Fruit fly (Drosophila melanogaster) whole organism, embryonic: ENCODE results near the gene UQCR-Q.

Experiments
- Abd-B ChIP-seq: fragments of 200-800 bp; sonication (Bioruptor generic); optimal IDR thresholded peaks from 2 replicates; lab custom pipeline; 2018; ENCODE audit warnings: missing biosample characterization, mild to moderate bottlenecking, missing genetic modification characterization, moderate library complexity
- Atf-2 ChIP-seq: fragments of 200-800 bp; sonication (Bioruptor generic); optimal IDR thresholded peaks from 2 replicates; lab custom pipeline; 2016; ENCODE audit warnings: missing biosample characterization, missing genetic modification characterization
- CG10147 ChIP-seq: fragments of 200-800 bp; sonication (Bioruptor generic); optimal IDR thresholded peaks from 2 replicates; lab custom pipeline; 2019; ENCODE audit warnings: missing biosample characterization, mild to moderate bottlenecking, missing genetic modification characterization, moderate library complexity
- CG13424 ChIP-seq: fragments of 200-800 bp; sonication (Bioruptor generic); optimal IDR thresholded peaks from 2 replicates; lab custom pipeline; 2019; ENCODE audit warnings: missing biosample characterization, mild to moderate bottlenecking, missing genetic modification characterization, moderate library complexity
- CG13624 ChIP-seq: fragments of 200-800 bp; sonication (Bioruptor generic); optimal IDR thresholded peaks from 2 replicates; lab custom pipeline; 2016; ENCODE audit warnings: missing biosample characterization, missing genetic modification characterization
- CG14965 ChIP-seq: fragments of 200-800 bp; sonication (Bioruptor generic); optimal IDR thresholded peaks from 2 replicates; lab custom pipeline; 2016; ENCODE audit warnings: missing biosample characterization, missing genetic modification characterization, borderline replicate concordance
- CG16779 ChIP-seq: fragments of 200-800 bp; sonication (Bioruptor generic); IDR thresholded peaks from 2 replicates; pipeline ENCODE4 v1.3.6; 2022; ENCODE audit warnings: missing biosample characterization, missing genetic modification characterization
- CG17912 ChIP-seq: fragments of 200-800 bp; sonication (Bioruptor generic); optimal IDR thresholded peaks from 2 replicates; lab custom pipeline; 2018; ENCODE audit warnings: missing biosample characterization, mild to moderate bottlenecking, missing genetic modification characterization
- CG2678 ChIP-seq: fragments of 200-800 bp; sonication (Bioruptor generic); optimal IDR thresholded peaks from 3 replicates; lab custom pipeline; 2019; ENCODE audit warnings: missing biosample characterization, mild to moderate bottlenecking, missing genetic modification characterization, moderate library complexity
- CG30403 ChIP-seq: fragments of 200-800 bp; sonication (Bioruptor generic); optimal IDR thresholded peaks from 3 replicates; lab custom pipeline; 2016; ENCODE audit warnings: missing biosample characterization, missing genetic modification characterization
- CG3407 ChIP-seq: fragments of 200-800 bp; sonication (Bioruptor generic); optimal IDR thresholded peaks from 2 replicates; lab custom pipeline; 2018; ENCODE audit warnings: missing biosample characterization, mild to moderate bottlenecking, missing genetic modification characterization
- CG4360 ChIP-seq: fragments of 200-800 bp; sonication (Bioruptor generic); IDR thresholded peaks from 2 replicates; pipeline ENCODE4 v1.3.6; 2022; ENCODE audit warnings: missing biosample characterization, missing genetic modification characterization
- CG4730 ChIP-seq: fragments of 200-800 bp; sonication (Bioruptor generic); IDR thresholded peaks from 2 replicates; pipeline ENCODE4 v1.3.6; 2022; ENCODE audit warnings: missing biosample characterization, missing genetic modification characterization
- CG6254 ChIP-seq: fragments of 200-800 bp; sonication (Bioruptor generic); optimal IDR thresholded peaks from 3 replicates; lab custom pipeline; 2017; ENCODE audit warnings: mild to moderate bottlenecking, missing biosample characterization, missing genetic modification reagents, missing genetic modification characterization
- CG7745 ChIP-seq: fragments of 200-800 bp; sonication (Bioruptor generic); optimal IDR thresholded peaks from 2 replicates; lab custom pipeline; 2018; ENCODE audit warnings: missing biosample characterization, mild to moderate bottlenecking, missing genetic modification characterization, moderate library complexity
- CG9876 ChIP-seq: fragments of 200-800 bp; sonication (Bioruptor generic); optimal IDR thresholded peaks from 2 replicates; lab custom pipeline; 2016; ENCODE audit warnings: missing biosample characterization, missing genetic modification characterization
- D19A ChIP-seq: fragments of 200-800 bp; optimal IDR thresholded peaks from 3 replicates; lab custom pipeline; 2019; ENCODE audit warnings: missing biosample characterization, mild to moderate bottlenecking, missing genetic modification characterization, moderate library complexity
- Dll ChIP-seq: fragments of 200-800 bp; sonication (Bioruptor generic); IDR thresholded peaks from 4 replicates; pipeline ENCODE4 v1.3.6; 2022; ENCODE audit warnings: missing biosample characterization, missing genetic modification characterization; ENCODE audit not compliant: partially characterized antibody
- Dp ChIP-seq: fragments of 200-800 bp; sonication (Bioruptor generic); optimal IDR thresholded peaks from 2 replicates; lab custom pipeline; 2018; ENCODE audit warnings: missing biosample characterization, mild to moderate bottlenecking, missing genetic modification characterization, moderate library complexity
- E2f1 ChIP-seq: fragments of 200-800 bp; sonication (Bioruptor generic); IDR thresholded peaks from 2 replicates; pipeline ENCODE4 v1.3.6; 2022; ENCODE audit warnings: missing biosample characterization, missing genetic modification characterization
- HmgD ChIP-seq: fragments of 200-800 bp; sonication (Bioruptor generic); optimal IDR thresholded peaks from 3 replicates; lab custom pipeline; 2016; ENCODE audit warnings: missing biosample characterization, missing genetic modification characterization
- Hmr ChIP-seq: fragments of 200-800 bp; sonication (Bioruptor generic); optimal IDR thresholded peaks from 3 replicates; lab custom pipeline; 2017; ENCODE audit warnings: mild to moderate bottlenecking, missing biosample characterization, missing genetic modification reagents, missing genetic modification characterization
- Pdp1 ChIP-seq, 2 experiments: fragments of 200-800 bp; sonication (Bioruptor generic); optimal IDR thresholded peaks; 3 replicates each; lab custom pipeline; 2016; ENCODE audit warnings: missing biosample characterization in 2 of 2, missing genetic modification characterization in 2 of 2, mild to moderate bottlenecking in 1 of 2, moderate library complexity in 1 of 2
- Sry-β ChIP-seq: fragments of 200-800 bp; sonication (Bioruptor generic); optimal IDR thresholded peaks from 2 replicates; lab custom pipeline; 2018; ENCODE audit warnings: missing biosample characterization, mild to moderate bottlenecking, missing genetic modification characterization, moderate library complexity
- Vsx1 ChIP-seq: fragments of 200-800 bp; sonication (Bioruptor generic); optimal IDR thresholded peaks from 2 replicates; lab custom pipeline; 2017; ENCODE audit warnings: missing biosample characterization, mild to moderate bottlenecking, missing genetic modification characterization, missing genetic modification reagents
- ac ChIP-seq: fragments of 200-800 bp; sonication (Bioruptor generic); optimal IDR thresholded peaks from 3 replicates; lab custom pipeline; 2017; ENCODE audit warnings: missing biosample characterization, mild to moderate bottlenecking, missing genetic modification characterization
- ap ChIP-seq: fragments of 200-800 bp; sonication (Bioruptor generic); IDR thresholded peaks from 2 replicates; pipeline ENCODE4 v1.3.6; 2022; ENCODE audit warnings: missing biosample characterization, missing genetic modification characterization
- ara ChIP-seq: fragments of 200-800 bp; sonication (Bioruptor generic); IDR thresholded peaks from 2 replicates; pipeline ENCODE4 v1.3.6; 2022; ENCODE audit warnings: missing biosample characterization, missing genetic modification characterization
- cg ChIP-seq: fragments of 200-800 bp; sonication (Bioruptor generic); optimal IDR thresholded peaks from 3 replicates; lab custom pipeline; 2019; ENCODE audit warnings: missing biosample characterization, mild to moderate bottlenecking, missing genetic modification characterization, moderate library complexity
- croc ChIP-seq: fragments of 200-800 bp; sonication (Bioruptor generic); conservative IDR thresholded peaks from 3 replicates; pipeline ENCODE4 v1.3.6; 2022; ENCODE audit warnings: missing biosample characterization, missing genetic modification characterization
- dan ChIP-seq: fragments of 200-800 bp; sonication (Bioruptor generic); IDR thresholded peaks from 2 replicates; pipeline ENCODE4 v1.3.6; 2022; ENCODE audit warnings: missing biosample characterization, missing genetic modification characterization
- danr ChIP-seq: fragments of 200-800 bp; sonication (Bioruptor generic); IDR thresholded peaks from 2 replicates; pipeline ENCODE4 v1.3.6; 2022; ENCODE audit warnings: missing biosample characterization, missing genetic modification characterization
- dpn ChIP-seq, 2 experiments: fragments of 200-800 bp; sonication (Bioruptor generic); optimal IDR thresholded peaks; 3 replicates each; lab custom pipeline; 2016; ENCODE audit warnings: missing biosample characterization in 2 of 2, missing genetic modification characterization in 2 of 2
- ems ChIP-seq: fragments of 200-800 bp; sonication (Bioruptor generic); optimal IDR thresholded peaks from 3 replicates; lab custom pipeline; 2016; ENCODE audit warnings: missing biosample characterization, missing genetic modification characterization
- ftz-f1 ChIP-seq: fragments of 200-800 bp; sonication (Bioruptor generic); optimal IDR thresholded peaks from 2 replicates; lab custom pipeline; 2016; ENCODE audit warnings: missing biosample characterization, missing genetic modification characterization
- hb ChIP-seq: fragments of 200-800 bp; sonication (Bioruptor generic); IDR thresholded peaks from 3 replicates; pipeline ENCODE4 v1.3.6; 2022; ENCODE audit warnings: missing biosample characterization, missing genetic modification characterization; ENCODE audit not compliant: partially characterized antibody
- lov ChIP-seq, 2 experiments: fragments of 200-800 bp in 1 of 2; fragments of >200 bp in 1 of 2; sonication (Bioruptor generic) in 1 of 2; IDR thresholded peaks in 1 of 2; optimal IDR thresholded peaks in 1 of 2; 2 replicates in 1 of 2; 3 replicates in 1 of 2; pipeline versions ENCODE4 v1.3.6 to Lab custom; 2017 to 2022; ENCODE audit warnings: missing biosample characterization in 1 of 2, missing genetic modification characterization in 1 of 2
- mam ChIP-seq: fragments of 200-800 bp; sonication (Bioruptor generic); optimal IDR thresholded peaks from 3 replicates; lab custom pipeline; 2016; ENCODE audit warnings: missing biosample characterization, missing genetic modification characterization
- nerfin-2 ChIP-seq: fragments of 200-800 bp; sonication (Bioruptor generic); IDR thresholded peaks from 2 replicates; pipeline ENCODE4 v1.3.6; 2022; ENCODE audit warnings: missing biosample characterization, missing genetic modification characterization; ENCODE audit not compliant: partially characterized antibody
- odd ChIP-seq: fragments of 200-800 bp; sonication (Bioruptor generic); optimal IDR thresholded peaks from 2 replicates; lab custom pipeline; 2017; ENCODE audit warnings: missing biosample characterization, mild to moderate bottlenecking, missing genetic modification characterization
- repo ChIP-seq: fragments of 200-800 bp; sonication (Bioruptor generic); optimal IDR thresholded peaks from 2 replicates; lab custom pipeline; 2016; ENCODE audit warnings: missing biosample characterization, missing genetic modification characterization
- run ChIP-seq: fragments of 200-800 bp; sonication (Bioruptor generic); optimal IDR thresholded peaks from 3 replicates; lab custom pipeline; 2018; ENCODE audit warnings: missing biosample characterization, mild to moderate bottlenecking, missing genetic modification characterization
- sd ChIP-seq: fragments of 200-800 bp; sonication (Bioruptor generic); optimal IDR thresholded peaks from 3 replicates; lab custom pipeline; 2018; ENCODE audit warnings: missing biosample characterization, mild to moderate bottlenecking, missing genetic modification characterization, moderate library complexity
- sens ChIP-seq: fragments of 200-800 bp; sonication (Bioruptor generic); peaks from one replicate; lab custom pipeline; 2016; ENCODE audit warnings: missing biosample characterization, missing genetic modification characterization
- seq ChIP-seq: fragments of 200-800 bp; sonication (Bioruptor generic); IDR thresholded peaks from 2 replicates; pipeline ENCODE4 v1.3.6; 2022; ENCODE audit warnings: missing biosample characterization, missing genetic modification characterization
- sim ChIP-seq: fragments of 200-800 bp; sonication (Bioruptor generic); IDR thresholded peaks from 2 replicates; pipeline ENCODE4 v1.3.6; 2022; ENCODE audit warnings: missing biosample characterization, missing genetic modification characterization
- ssp ChIP-seq: fragments of 200-800 bp; sonication (Bioruptor generic); IDR thresholded peaks from 2 replicates; pipeline ENCODE4 v1.3.6; 2022; ENCODE audit warnings: missing biosample characterization, missing genetic modification characterization
- tio ChIP-seq: fragments of 200-800 bp; sonication (Bioruptor generic); optimal IDR thresholded peaks from 2 replicates; lab custom pipeline; 2017; ENCODE audit warnings: missing biosample characterization, missing genetic modification characterization, inconsistent platforms
- tll ChIP-seq, 2 experiments: fragments of 200-800 bp in 1 of 2; fragments of >200 bp in 1 of 2; sonication (Bioruptor generic) in 1 of 2; optimal IDR thresholded peaks; 2 replicates each; lab custom pipeline; 2017 to 2019; ENCODE audit warnings: missing biosample characterization in 2 of 2, missing genetic modification characterization in 2 of 2, mild to moderate bottlenecking in 1 of 2, moderate library complexity in 1 of 2
- wor ChIP-seq: fragments of 200-800 bp; sonication (Bioruptor generic); IDR thresholded peaks from 2 replicates; pipeline ENCODE4 v1.3.6; 2022; ENCODE audit warnings: missing biosample characterization, missing genetic modification characterization

Gene UQCR-Q

DNA sequence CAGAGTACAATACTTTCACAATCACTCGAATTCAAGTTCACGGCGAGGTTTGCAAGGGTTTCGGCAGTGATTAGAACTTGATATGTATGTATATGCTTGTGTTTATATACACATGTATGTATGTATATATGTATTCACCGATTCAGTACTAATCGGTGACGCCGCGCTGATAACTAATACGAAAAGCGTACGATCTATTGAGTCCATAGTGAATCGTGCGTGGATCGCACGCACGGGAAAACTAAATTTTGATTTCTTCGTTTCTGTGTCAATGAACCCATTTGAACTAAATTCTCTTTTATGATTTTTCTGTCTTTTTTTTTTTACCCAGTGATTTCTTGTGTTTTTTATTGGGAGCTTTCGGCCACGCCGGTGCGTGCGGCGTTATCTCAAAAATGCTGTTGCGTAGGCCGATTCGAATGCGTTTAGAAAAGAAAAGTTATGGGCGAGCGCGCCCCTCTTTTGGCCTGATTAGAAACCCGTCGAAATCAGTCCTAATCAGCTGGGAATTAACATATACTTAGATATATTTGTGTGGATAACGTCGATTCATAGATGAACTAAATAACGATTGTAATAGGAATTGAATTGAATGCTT is 19.3 kb downstream of the UQCR-Q start (continued):
- TF ChIP-seq CG7745 (tag; lab: Kevin White, UChicago) (no peak), D19A (no peak), Hmr (GFP tag; lab: Kevin White, UChicago) (no peak), CG30403 (GFP tag; lab: Kevin White, UChicago) (no peak), sens (GFP tag; lab: Kevin White, UChicago) (no peak), E2f1 (GFP tag; lab: Robert Waterston, UW) (no peak), hb (no peak), Abd-B (GFP tag; lab: Kevin White, UChicago) (no peak), Dll (GFP tag; lab: Robert Waterston, UW) (no peak), sd (tag; lab: Kevin White, UChicago) (peak; percentile 92), CG14965 (no peak), repo (GFP tag; lab: Kevin White, UChicago) (no peak), CG4360 (no peak), mam (no peak), ssp (no peak), Vsx1 (GFP tag; lab: Kevin White, UChicago) (no peak), CG17912 (GFP tag; lab: Kevin White, UChicago) (no peak), ftz-f1 (no peak), ap (GFP tag; lab: Robert Waterston, UW) (no peak), dpn (GFP tag; optimal IDR thresholded peaks at IDR 0.05; lab: Kevin White, UChicago) (no peak), run (no peak), lov (optimal IDR thresholded peaks at IDR 0.05; lab: Kevin White, UChicago) (no peak), lov (GFP tag; IDR thresholded peaks at IDR 0.05; lab: Robert Waterston, UW) (no peak), CG10147 (no peak), CG16779 (GFP tag; lab: Robert Waterston, UW) (no peak), wor (GFP tag; lab: Robert Waterston, UW) (no peak), Pdp1 (GFP tag; optimal IDR thresholded peaks at IDR 0.05; lab: Kevin White, UChicago) (peak in 1 of 2 experiments; percentile 50), cg (GFP tag; lab: Kevin White, UChicago) (peak; percentile 52), ac (GFP tag; lab: Kevin White, UChicago) (no peak), seq (no peak), CG13424 (tag; lab: Kevin White, UChicago) (no peak), Sry-β (GFP tag; lab: Kevin White, UChicago) (no peak), dan (no peak), odd (GFP tag; lab: Kevin White, UChicago) (no peak), danr (GFP tag; lab: Robert Waterston, UW) (no peak), tio (GFP tag; lab: Kevin White, UChicago) (no peak), HmgD (GFP tag; lab: Kevin White, UChicago) (no peak), CG6254 (GFP tag; lab: Kevin White, UChicago) (no peak), CG3407 (GFP tag; lab: Kevin White, UChicago) (no peak), CG13624 (no peak), nerfin-2 (GFP tag; lab: Robert Waterston, UW) (no peak), Atf-2 (GFP tag; lab: Kevin White, UChicago) (no peak), CG9876 (GFP tag; lab: Kevin White, UChicago) (no peak), CG2678 (tag; lab: Kevin White, UChicago) (no peak), ara (GFP tag; lab: Robert Waterston, UW) (0 out of 2 replicates have a peak, but pooled peaks have one; percentile 32), Dp (no peak), sim (no peak), ems (GFP tag; lab: Kevin White, UChicago) (no peak), CG4730 (GFP tag; lab: Robert Waterston, UW) (no peak), tll (GFP tag; optimal IDR thresholded peaks at IDR 0.05; lab: Kevin White, UChicago) (no peak), croc (GFP tag; lab: Robert Waterston, UW) (no peak)
